Worm (Caenorhabditis elegans): ENCODE results near the gene magi-1.

DNA sequence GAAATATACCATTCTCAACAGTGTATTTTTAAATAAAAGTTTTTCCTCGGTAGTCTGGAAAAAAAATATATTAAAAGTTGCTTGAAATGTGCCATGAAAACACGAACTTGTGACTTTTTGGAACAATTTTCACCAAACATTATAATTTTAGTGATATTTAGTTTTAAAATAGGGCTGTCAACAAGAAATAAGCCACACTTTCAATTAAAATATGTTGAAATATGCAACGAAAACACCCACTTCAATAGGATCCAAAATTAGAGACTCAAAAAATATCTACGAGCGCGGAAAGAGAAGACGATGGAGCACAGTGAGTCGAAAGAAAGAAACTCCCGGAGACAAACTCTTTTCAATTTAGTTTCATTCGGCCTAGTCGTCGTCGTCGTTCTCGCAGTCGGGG, 21.3 kb upstream of the magi-1 start, which contains the start of gene ZK792.12:
- TF ChIP-seq lin-13 (GFP tag; optimal IDR thresholded peaks at IDR 0.05) (no peak), R02D3.7 (tag; optimal IDR thresholded peaks at IDR 0.05) (no peak), elt-3 (tag; optimal IDR thresholded peaks at IDR 0.05) (no peak), ama-1 (optimal IDR thresholded peaks at IDR 0.05) (no peak), ztf-4 (tag; optimal IDR thresholded peaks at IDR 0.05) (no peak), sem-4 (tag; optimal IDR thresholded peaks at IDR 0.05) (no peak), nhr-237 (tag; optimal IDR thresholded peaks at IDR 0.05) (no peak), nhr-11 (tag; optimal IDR thresholded peaks at IDR 0.05) (no peak), zag-1 (tag; optimal IDR thresholded peaks at IDR 0.05) (no peak), sma-3 (GFP tag; optimal IDR thresholded peaks at IDR 0.05) (no peak), lsy-2 (tag; optimal IDR thresholded peaks at IDR 0.05) (no peak), mab-5 (tag; optimal IDR thresholded peaks at IDR 0.05) (no peak), ceh-82 (tag; optimal IDR thresholded peaks at IDR 0.05) (no peak)

All from whole organism, L2 larva.